Worm (Caenorhabditis elegans): Measurements from ENCODE around the gene pxd-1.

The pxd-1 gene

DNA sequence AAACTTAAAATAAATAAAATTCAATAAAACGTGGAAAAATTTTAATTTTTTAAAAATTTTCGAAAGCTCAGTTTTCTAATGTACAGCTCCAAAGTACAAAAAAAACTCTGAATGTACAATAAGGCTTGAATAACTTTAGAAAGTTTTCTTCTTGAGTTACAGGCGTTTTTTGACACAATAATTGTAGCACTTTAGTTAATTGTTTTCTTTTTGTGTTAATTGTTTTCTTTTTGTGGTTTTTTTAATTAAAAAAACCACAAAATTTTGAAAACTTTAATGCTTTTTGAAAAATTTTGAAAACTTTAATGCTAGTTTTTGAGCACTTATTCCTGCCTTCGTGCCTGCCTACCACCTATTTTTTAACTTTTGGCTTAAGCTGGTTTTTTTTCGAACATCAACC lies 41.7 kb upstream of the pxd-1 start, which contains the start of gene R10E9.2:
Gene R10E9.2, minus strand, starts transcription at position 101 of the 400 bp plus-strand sequence.
- TF ChIP-seq nhr-2 (tag; optimal IDR thresholded peaks at IDR 0.05) = no peak
- no peak for TF ChIP-seq ceh-39 (tag; optimal IDR thresholded peaks at IDR 0.05)
- no peak for TF ChIP-seq ztf-11 (tag; optimal IDR thresholded peaks at IDR 0.05)
- TF ChIP-seq unc-62 (GFP tag; optimal IDR thresholded peaks at IDR 0.05) = no peak
- no peak for TF ChIP-seq elt-3 (tag; optimal IDR thresholded peaks at IDR 0.05)
- TF ChIP-seq zip-8 (tag; optimal IDR thresholded peaks at IDR 0.05) = no peak
- TF ChIP-seq tbx-8 (GFP tag; optimal IDR thresholded peaks at IDR 0.05) = no peak

DNA sequence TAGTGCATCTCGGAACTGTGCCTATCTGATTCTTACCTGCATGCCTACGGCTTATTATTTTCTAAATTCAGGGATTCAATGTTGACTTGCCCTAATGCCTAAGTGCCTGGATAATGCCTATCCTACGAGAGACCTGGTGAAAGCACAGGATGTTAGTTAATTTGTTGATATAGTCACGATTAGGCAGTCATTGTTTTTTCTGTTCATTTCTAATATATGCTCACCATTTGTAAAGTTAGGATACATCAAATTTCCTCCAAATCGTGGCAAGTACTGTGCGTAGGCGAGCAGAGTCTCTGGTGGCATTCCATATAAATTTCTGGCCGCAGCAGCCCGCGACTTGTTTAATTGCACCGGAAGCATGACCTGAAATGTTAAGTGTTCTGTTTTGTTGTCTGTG lies 39.8 kb upstream of the pxd-1 start:
- TF ChIP-seq ces-1 (GFP tag; optimal IDR thresholded peaks at IDR 0.05) (no peak), sem-2 (GFP tag; optimal IDR thresholded peaks at IDR 0.05) (no peak), pha-4 (tag; optimal IDR thresholded peaks at IDR 0.05) (no peak), mls-2 (tag; optimal IDR thresholded peaks at IDR 0.05) (no peak), zip-8 (tag; optimal IDR thresholded peaks at IDR 0.05) (no peak), drap-1 (GFP tag; optimal IDR thresholded peaks at IDR 0.05) (no peak), lin-13 (tag; optimal IDR thresholded peaks at IDR 0.05) (no peak)

DNA sequence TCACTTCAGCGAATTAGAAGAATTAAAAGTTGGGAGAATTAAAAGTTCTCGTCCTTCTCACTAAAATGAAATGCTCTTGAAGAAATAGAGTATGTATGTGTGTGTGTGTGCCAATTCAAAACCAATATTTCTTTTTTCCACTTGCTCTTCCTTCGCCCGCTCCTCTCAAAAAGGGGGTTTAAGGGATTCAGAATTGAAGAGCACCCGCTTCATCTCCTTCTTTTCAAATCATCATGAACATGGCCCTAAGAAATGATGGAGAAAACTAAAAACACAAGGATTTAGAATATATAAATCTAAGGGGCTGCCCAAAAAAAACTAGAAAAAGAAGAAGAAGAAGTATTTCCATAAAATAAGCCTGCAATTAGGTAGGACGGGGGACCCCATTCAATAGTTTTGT lies 36.8 kb upstream of the pxd-1 start:
- TF ChIP-seq drap-1 (GFP tag; optimal IDR thresholded peaks at IDR 0.05) (no peak), pha-4 (tag; optimal IDR thresholded peaks at IDR 0.05) (no peak), lin-32 (GFP tag; optimal IDR thresholded peaks at IDR 0.05) (no peak), ceh-43 (GFP tag; optimal IDR thresholded peaks at IDR 0.05) (no peak), elt-3 (tag; optimal IDR thresholded peaks at IDR 0.05) (no peak), cnd-1 (tag; optimal IDR thresholded peaks at IDR 0.05) (no peak), ceh-83 (GFP tag; optimal IDR thresholded peaks at IDR 0.05) (no peak)

DNA sequence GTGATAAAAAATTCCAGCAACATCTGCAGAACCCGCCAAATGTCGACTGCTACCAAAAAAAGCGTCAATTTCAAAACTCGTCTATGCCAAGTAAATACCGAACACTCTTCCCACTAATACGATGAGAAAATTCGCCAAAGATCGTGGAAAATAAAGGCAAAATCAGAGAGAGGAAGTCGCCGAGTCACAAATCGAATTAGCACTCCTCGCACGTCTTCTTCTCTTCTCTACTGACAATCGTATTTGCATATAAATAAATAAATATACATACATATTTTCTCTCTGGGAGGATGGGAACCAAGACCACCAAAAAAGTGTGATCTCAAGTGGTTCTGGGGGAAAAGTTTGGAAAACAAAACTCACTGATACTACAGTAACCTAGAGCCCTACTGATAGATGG lies 35.5 kb upstream of the pxd-1 start:
- TF ChIP-seq ces-1 (GFP tag; optimal IDR thresholded peaks at IDR 0.05) = peak; percentile 97
- no peak for TF ChIP-seq ceh-43 (GFP tag; optimal IDR thresholded peaks at IDR 0.05)

DNA sequence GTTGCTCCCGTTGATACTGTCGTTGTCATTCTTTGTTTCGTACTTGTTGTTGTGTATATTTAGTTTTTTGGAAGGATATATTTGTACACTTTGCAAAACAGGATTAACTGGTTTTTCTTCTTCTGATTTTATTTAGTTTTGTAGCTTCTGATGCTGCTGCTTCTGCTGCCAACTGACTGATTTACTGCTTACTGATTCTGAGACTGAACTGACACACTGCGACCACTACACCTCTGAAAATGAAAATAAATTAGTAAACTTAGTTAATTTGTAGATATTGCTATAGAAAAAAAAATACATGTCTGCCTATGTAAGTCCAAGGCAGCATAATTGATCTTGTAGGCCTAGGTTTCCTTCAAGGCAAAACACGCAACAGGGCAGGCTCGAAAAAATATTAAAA lies 33.3 kb upstream of the pxd-1 start, which contains the start of gene R10E9.4:
Gene R10E9.4, minus strand, starts transcription at position 101 of the 400 bp plus-strand sequence.
- TF ChIP-seq lsy-2 (tag; optimal IDR thresholded peaks at IDR 0.05) (no peak), ham-2 (GFP tag; optimal IDR thresholded peaks at IDR 0.05) (no peak), nhr-2 (tag; optimal IDR thresholded peaks at IDR 0.05) (no peak), zip-8 (tag; optimal IDR thresholded peaks at IDR 0.05) (no peak), pha-4 (tag; optimal IDR thresholded peaks at IDR 0.05) (no peak), lin-13 (tag; optimal IDR thresholded peaks at IDR 0.05) (no peak), unc-39 (tag; optimal IDR thresholded peaks at IDR 0.05) (no peak), unc-120 (tag; optimal IDR thresholded peaks at IDR 0.05; ENCODE audit: poor library complexity, severe bottlenecking) (no peak), cnd-1 (tag; optimal IDR thresholded peaks at IDR 0.05) (no peak), elt-3 (tag; optimal IDR thresholded peaks at IDR 0.05) (no peak), nhr-28 (tag; optimal IDR thresholded peaks at IDR 0.05) (no peak)

DNA sequence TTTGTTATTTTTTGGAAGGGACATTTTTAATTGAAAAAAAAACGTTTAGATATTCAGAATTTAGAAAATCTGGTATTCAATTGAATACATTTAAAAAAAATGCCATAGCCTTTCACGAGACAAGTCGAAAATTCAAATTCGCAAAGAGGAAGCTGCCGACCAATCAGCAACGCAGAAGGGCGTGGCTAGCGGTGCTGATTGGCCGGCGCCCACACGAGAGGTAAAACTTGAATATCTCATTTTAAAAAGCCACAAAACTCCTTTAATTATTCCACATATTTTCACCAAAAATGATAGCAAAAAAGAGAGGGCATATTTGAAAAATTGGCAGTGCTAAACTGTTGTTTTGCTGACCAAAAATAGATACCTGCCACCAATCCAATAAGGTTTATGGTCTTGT lies 31.4 kb upstream of the pxd-1 start:
- no peak for TF ChIP-seq nhr-237 (tag; optimal IDR thresholded peaks at IDR 0.05)
- TF ChIP-seq mep-1 (tag; optimal IDR thresholded peaks at IDR 0.05) = no peak
- no peak for TF ChIP-seq pha-4 (tag; optimal IDR thresholded peaks at IDR 0.05)
- TF ChIP-seq ceh-83 (GFP tag; optimal IDR thresholded peaks at IDR 0.05) = no peak
- no peak for TF ChIP-seq ces-1 (GFP tag; optimal IDR thresholded peaks at IDR 0.05)
- TF ChIP-seq snpc-4 (tag; optimal IDR thresholded peaks at IDR 0.05) = no peak
- TF ChIP-seq mls-2 (tag; optimal IDR thresholded peaks at IDR 0.05) = no peak
- no peak for TF ChIP-seq ham-2 (GFP tag; optimal IDR thresholded peaks at IDR 0.05)
- TF ChIP-seq lin-13 (tag; optimal IDR thresholded peaks at IDR 0.05) = no peak
- TF ChIP-seq flh-1 (GFP tag; optimal IDR thresholded peaks at IDR 0.05) = no peak
- no peak for TF ChIP-seq hlh-1 (tag; optimal IDR thresholded peaks at IDR 0.05)
- TF ChIP-seq sem-2 (GFP tag; optimal IDR thresholded peaks at IDR 0.05) = no peak
- TF ChIP-seq sptf-1 (tag; optimal IDR thresholded peaks at IDR 0.05) = no peak
- TF ChIP-seq elt-1 (tag; optimal IDR thresholded peaks at IDR 0.05; ENCODE audit: borderline replicate concordance, insufficient read depth) = no peak
- no peak for TF ChIP-seq lin-32 (GFP tag; optimal IDR thresholded peaks at IDR 0.05)
- TF ChIP-seq tbx-8 (GFP tag; optimal IDR thresholded peaks at IDR 0.05) = no peak
- TF ChIP-seq mab-5 (tag; optimal IDR thresholded peaks at IDR 0.05) = no peak
